Worm (Caenorhabditis elegans) whole organism, L3 larva: ENCODE measurements around the gene rla-2.
A peak's percentile ranks its signal among the peaks of the same experiment; 100 is the strongest.

ENCODE experiments used
- ceh-28 ChIP-seq: fragments of 150-350 bp; optimal IDR thresholded peaks from 2 replicates; lab custom pipeline; 2014; ENCODE audit warnings: missing biosample characterization, missing genetic modification reagents, missing genetic modification characterization
- nhr-25 ChIP-seq: sonication (generic microtip); optimal IDR thresholded peaks from 2 replicates; lab custom pipeline; 2017; ENCODE audit warnings: missing biosample characterization, missing genetic modification characterization

The rla-2 gene

ce11 chrIV:13319886-13320650 lies 50.0 kb downstream of the rla-2 start:
- TF ChIP-seq ceh-28 (peak; percentile 91), nhr-25 (tag; lab: Kevin White, UChicago) (no peak)
